Fruit fly (Drosophila melanogaster) whole organism, wandering third instar larva: ENCODE measurements around the gene Apoltp.
A peak's percentile ranks its signal among the peaks of the same experiment; 100 is the strongest.

Experiments
- Abd-B ChIP-seq: fragments of >200 bp; optimal IDR thresholded peaks from 2 replicates; lab custom pipeline; 2017; ENCODE audit warnings: missing biosample characterization, missing genetic modification characterization
- CG32264 ChIP-seq: fragments of 200-800 bp; sonication (Bioruptor generic); optimal IDR thresholded peaks from 2 replicates; lab custom pipeline; 2016; ENCODE audit warnings: missing biosample characterization, missing genetic modification characterization
- CG9705 ChIP-seq: fragments of 200-800 bp; sonication (Bioruptor generic); optimal IDR thresholded peaks from 2 replicates; lab custom pipeline; 2018; ENCODE audit warnings: missing biosample characterization, mild to moderate bottlenecking, missing genetic modification characterization
- CrebA ChIP-seq: fragments of 200-800 bp; sonication (Bioruptor generic); optimal IDR thresholded peaks from 2 replicates; lab custom pipeline; 2016; ENCODE audit warnings: missing biosample characterization, mild to moderate bottlenecking, missing genetic modification characterization, borderline replicate concordance
- Dfd ChIP-seq: fragments of >200 bp; optimal IDR thresholded peaks from 2 replicates; lab custom pipeline; 2017; ENCODE audit warnings: missing biosample characterization, missing genetic modification characterization
- Dif ChIP-seq: fragments of 200-275, 200-300 bp; sonication (Bioruptor generic); optimal IDR thresholded peaks from 2 replicates; lab custom pipeline; 2018; ENCODE audit warnings: missing biosample characterization, missing genetic modification characterization; ENCODE audit not compliant: partially characterized antibody
- GATAd ChIP-seq: sonication (Bioruptor generic); optimal IDR thresholded peaks from 2 replicates; lab custom pipeline; 2016; ENCODE audit warnings: missing biosample characterization, missing genetic modification characterization
- HLH106 ChIP-seq: fragments of 200-800 bp; optimal IDR thresholded peaks from 3 replicates; lab custom pipeline; 2019; ENCODE audit warnings: missing biosample characterization, mild to moderate bottlenecking, missing genetic modification characterization, moderate library complexity
- Hnf4 ChIP-seq: fragments of 200-800 bp; sonication (Bioruptor generic); optimal IDR thresholded peaks from 2 replicates; lab custom pipeline; 2016; ENCODE audit warnings: missing biosample characterization, mild to moderate bottlenecking, missing genetic modification characterization
- Hr78 ChIP-seq: fragments of >200 bp; optimal IDR thresholded peaks from 2 replicates; lab custom pipeline; 2017; ENCODE audit warnings: missing biosample characterization, missing genetic modification characterization
- Hr83 ChIP-seq: fragments of 200-300 bp; sonication (Bioruptor generic); optimal IDR thresholded peaks from 2 replicates; lab custom pipeline; 2016; ENCODE audit warnings: missing biosample characterization, mild to moderate bottlenecking, missing genetic modification characterization, moderate library complexity; ENCODE audit not compliant: poor library complexity, severe bottlenecking
- Jra ChIP-seq: sonication (Bioruptor generic); optimal IDR thresholded peaks from 2 replicates; lab custom pipeline; 2016; ENCODE audit warnings: missing biosample characterization, missing genetic modification characterization
- Mio ChIP-seq: sonication (Bioruptor generic); optimal IDR thresholded peaks from 2 replicates; lab custom pipeline; 2016; ENCODE audit warnings: missing biosample characterization, missing genetic modification characterization
- Myc ChIP-seq: fragments of >200 bp; optimal IDR thresholded peaks from 2 replicates; lab custom pipeline; 2017
- N ChIP-seq: fragments of >200 bp; optimal IDR thresholded peaks from 2 replicates; lab custom pipeline; 2018; ENCODE audit warnings: missing biosample characterization, missing external identifiers, missing genetic modification characterization
- OdsH ChIP-seq: fragments of 200-800 bp; sonication (Bioruptor generic); optimal IDR thresholded peaks from 2 replicates; lab custom pipeline; 2016; ENCODE audit warnings: missing biosample characterization, mild to moderate bottlenecking, missing genetic modification characterization
- Rel ChIP-seq, 2 experiments: fragments of 200-800 bp; sonication (Bioruptor generic) in 1 of 2; optimal IDR thresholded peaks; 2 replicates in 1 of 2; 3 replicates in 1 of 2; lab custom pipeline; 2016 to 2019; ENCODE audit warnings: mild to moderate bottlenecking in 2 of 2, missing biosample characterization in 2 of 2, missing genetic modification characterization in 2 of 2, moderate library complexity in 1 of 2
- Sp1 ChIP-seq: fragments of 200-800 bp; sonication (Bioruptor generic); optimal IDR thresholded peaks from 3 replicates; lab custom pipeline; 2019; ENCODE audit warnings: missing biosample characterization, mild to moderate bottlenecking, missing genetic modification characterization, moderate library complexity
- Vsx2 ChIP-seq: fragments of 200-300, 225-300 bp; sonication (Bioruptor generic); optimal IDR thresholded peaks from 2 replicates; lab custom pipeline; 2018; ENCODE audit warnings: missing biosample characterization, missing genetic modification characterization; ENCODE audit not compliant: partially characterized antibody
- br ChIP-seq: fragments of 200-800 bp; sonication (Bioruptor generic); optimal IDR thresholded peaks from 2 replicates; lab custom pipeline; 2016; ENCODE audit warnings: missing biosample characterization, missing genetic modification characterization
- brk ChIP-seq: fragments of 200-800 bp; sonication (Bioruptor generic); optimal IDR thresholded peaks from 2 replicates; lab custom pipeline; 2016; ENCODE audit warnings: missing biosample characterization, mild to moderate bottlenecking, missing genetic modification characterization
- dl ChIP-seq, 2 experiments: fragments of 175-275, 200-275 bp in 1 of 2; fragments of 200-275 bp in 1 of 2; sonication (Bioruptor generic); optimal IDR thresholded peaks; lab custom pipeline; 2018; ENCODE audit warnings: mild to moderate bottlenecking in 2 of 2, missing biosample characterization in 2 of 2, missing genetic modification characterization in 2 of 2, moderate library complexity in 2 of 2; ENCODE audit not compliant: partially characterized antibody in 2 of 2, insufficient read depth in 1 of 2
- dmrt93B ChIP-seq: fragments of 200-800 bp; sonication (Bioruptor generic); optimal IDR thresholded peaks from 2 replicates; lab custom pipeline; 2018; ENCODE audit warnings: missing biosample characterization, mild to moderate bottlenecking, missing genetic modification characterization
- dsf ChIP-seq: sonication (Bioruptor generic); optimal IDR thresholded peaks from 2 replicates; lab custom pipeline; 2016; ENCODE audit warnings: missing biosample characterization, missing genetic modification characterization, borderline replicate concordance
- ey ChIP-seq: fragments of 200-800 bp; sonication (Bioruptor generic); optimal IDR thresholded peaks from 2 replicates; lab custom pipeline; 2016; ENCODE audit warnings: missing biosample characterization, missing genetic modification characterization
- foxo ChIP-seq, 2 experiments: fragments of 200-800 bp; sonication (Bioruptor generic); optimal IDR thresholded peaks; 2 replicates in 1 of 2; 3 replicates in 1 of 2; lab custom pipeline; 2016 to 2017; ENCODE audit warnings: missing biosample characterization in 2 of 2, missing genetic modification characterization in 2 of 2
- fru ChIP-seq: fragments of 200-800 bp; sonication (Bioruptor generic); optimal IDR thresholded peaks from 3 replicates; lab custom pipeline; 2016; ENCODE audit warnings: missing biosample characterization, mild to moderate bottlenecking, missing genetic modification characterization
- h ChIP-seq: fragments of 200-800 bp; sonication (Bioruptor generic); optimal IDR thresholded peaks from 3 replicates; lab custom pipeline; 2016; ENCODE audit warnings: missing biosample characterization, mild to moderate bottlenecking, missing genetic modification characterization
- jim ChIP-seq: fragments of 175-275, 200-325 bp; sonication (Bioruptor generic); optimal IDR thresholded peaks from 2 replicates; lab custom pipeline; 2016; ENCODE audit warnings: missing biosample characterization, mild to moderate bottlenecking, missing genetic modification characterization
- lola ChIP-seq: fragments of >200 bp; optimal IDR thresholded peaks from 2 replicates; lab custom pipeline; 2017; ENCODE audit warnings: missing biosample characterization, missing genetic modification characterization
- pan ChIP-seq: fragments of >200 bp; optimal IDR thresholded peaks from 2 replicates; lab custom pipeline; 2017
- psq ChIP-seq: fragments of 200-800 bp; sonication (Bioruptor generic); optimal IDR thresholded peaks from 3 replicates; lab custom pipeline; 2017; ENCODE audit warnings: missing biosample characterization, mild to moderate bottlenecking, missing genetic modification characterization, moderate library complexity
- rgr ChIP-seq: fragments of 200-800 bp; sonication (Bioruptor generic); optimal IDR thresholded peaks from 3 replicates; lab custom pipeline; 2016; ENCODE audit warnings: missing biosample characterization, mild to moderate bottlenecking, missing genetic modification characterization
- sage ChIP-seq: fragments of 200-800 bp; sonication (Bioruptor generic); optimal IDR thresholded peaks from 2 replicates; lab custom pipeline; 2016; ENCODE audit warnings: missing biosample characterization, mild to moderate bottlenecking, missing genetic modification characterization
- sv ChIP-seq: fragments of 200-800 bp; sonication (Bioruptor generic); optimal IDR thresholded peaks from 3 replicates; lab custom pipeline; 2016; ENCODE audit warnings: missing biosample characterization, missing genetic modification characterization
- tai ChIP-seq: sonication (Bioruptor generic); optimal IDR thresholded peaks from 2 replicates; lab custom pipeline; 2016; ENCODE audit warnings: missing biosample characterization, missing genetic modification characterization
- usp ChIP-seq: fragments of >200 bp; optimal IDR thresholded peaks from 2 replicates; lab custom pipeline; 2017; ENCODE audit warnings: missing biosample characterization, missing genetic modification characterization
- woc ChIP-seq: sonication (Bioruptor generic); optimal IDR thresholded peaks from 2 replicates; lab custom pipeline; 2016; ENCODE audit warnings: missing biosample characterization, mild to moderate bottlenecking, missing genetic modification characterization

The Apoltp gene

dm6 chr2L:9633811-9634436 lies at the start of gene Apoltp:
Gene Apoltp (plus strand): TSS chr2L:9634179.
- peak; percentile 75 for TF ChIP-seq psq
- TF ChIP-seq GATAd (GFP tag; lab: Kevin White, UChicago), result no peak
- TF ChIP-seq Dif (GFP tag; lab: Kevin White, UChicago), result peak; percentile 13
- no peak for TF ChIP-seq Dfd (GFP tag; lab: Kevin White, UChicago)
- peak; percentile 62 for TF ChIP-seq dmrt93B (GFP tag; lab: Kevin White, UChicago)
- no peak for TF ChIP-seq jim (GFP tag; lab: Kevin White, UChicago)
- no peak for TF ChIP-seq lola
- no peak for TF ChIP-seq tai
- TF ChIP-seq N (GFP tag; lab: Kevin White, UChicago), result no peak
- no peak for TF ChIP-seq Myc
- TF ChIP-seq fru (GFP tag; lab: Kevin White, UChicago), result peak; percentile 78
- TF ChIP-seq Mio (GFP tag; lab: Kevin White, UChicago), result no peak
- TF ChIP-seq usp (GFP tag; lab: Kevin White, UChicago), result no peak
- no peak for TF ChIP-seq Hr78 (GFP tag; lab: Kevin White, UChicago)
- peak; percentile 59 for TF ChIP-seq Rel (GFP tag; optimal IDR thresholded peaks at IDR 0.05; lab: Kevin White, UChicago)
- no peak for TF ChIP-seq Rel (tag; optimal IDR thresholded peaks at IDR 0.05; lab: Kevin White, UChicago)
- TF ChIP-seq Vsx2 (GFP tag; lab: Kevin White, UChicago), result no peak
- peak; percentile 54 for TF ChIP-seq Hnf4 (GFP tag; lab: Kevin White, UChicago)
- peak; percentile 85 for TF ChIP-seq h
- TF ChIP-seq Sp1, result peak; percentile 55
- no peak for TF ChIP-seq dl (GFP tag; optimal IDR thresholded peaks at IDR 0.05; lab: Kevin White, UChicago; ENCODE audit: insufficient read depth in 1 of 2, partially characterized antibody in 2 of 2)
- peak; percentile 46 for TF ChIP-seq ey (GFP tag; lab: Kevin White, UChicago)
- no peak for TF ChIP-seq pan (lab: Kevin White, UChicago)
- TF ChIP-seq Jra, result no peak
- TF ChIP-seq sv, result peak; percentile 8
- peak; percentile 54 for TF ChIP-seq woc (GFP tag; lab: Kevin White, UChicago)
- TF ChIP-seq rgr (GFP tag; lab: Kevin White, UChicago), result peak; percentile 72
- TF ChIP-seq HLH106 (tag; lab: Kevin White, UChicago), result peak; percentile 68
- TF ChIP-seq foxo (GFP tag; optimal IDR thresholded peaks at IDR 0.05; lab: Kevin White, UChicago), result peak in 1 of 2 experiments; percentile 85
- peak; percentile 64 for TF ChIP-seq brk (GFP tag; lab: Kevin White, UChicago)
- no peak for TF ChIP-seq dsf (GFP tag; lab: Kevin White, UChicago)
- peak; percentile 74 for TF ChIP-seq OdsH (GFP tag; lab: Kevin White, UChicago)
- peak; percentile 23 for TF ChIP-seq CrebA (GFP tag; lab: Kevin White, UChicago)
- peak; percentile 58 for TF ChIP-seq br (GFP tag; lab: Kevin White, UChicago)
- TF ChIP-seq CG32264, result peak; percentile 2
- peak; percentile 66 for TF ChIP-seq sage (GFP tag; lab: Kevin White, UChicago)
- no peak for TF ChIP-seq Hr83
- TF ChIP-seq Abd-B (GFP tag; lab: Kevin White, UChicago), result no peak
- TF ChIP-seq CG9705, result no peak
- TF ChIP-seq, all 38 proteins: peak for 20

DNA sequence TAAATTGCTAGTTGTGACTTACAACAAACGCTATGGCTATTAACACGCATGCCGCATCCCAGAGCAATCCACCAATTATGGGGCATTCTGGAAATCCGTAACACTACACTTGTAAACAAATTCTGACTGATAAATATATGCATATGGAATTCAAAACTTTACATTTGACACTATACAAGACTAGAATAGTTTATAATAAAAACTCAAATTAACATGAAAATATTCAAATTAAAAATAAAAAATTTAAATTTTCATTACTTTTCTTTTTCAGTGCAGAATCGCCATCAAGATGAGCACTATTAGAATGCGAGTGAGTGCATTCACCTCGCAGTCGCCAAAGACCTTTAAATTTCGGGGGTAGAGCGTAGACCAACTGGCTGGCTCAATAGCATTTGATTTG lies 48.0 kb upstream of the Apoltp start:
- TF ChIP-seq CrebA (GFP tag; lab: Kevin White, UChicago) (no peak), GATAd (GFP tag; lab: Kevin White, UChicago) (no peak), woc (GFP tag; lab: Kevin White, UChicago) (no peak), pan (lab: Kevin White, UChicago) (no peak), Mio (GFP tag; lab: Kevin White, UChicago) (no peak), lola (no peak), Hr78 (GFP tag; lab: Kevin White, UChicago) (no peak), Dif (GFP tag; lab: Kevin White, UChicago) (no peak), jim (GFP tag; lab: Kevin White, UChicago) (no peak), CG32264 (no peak), OdsH (GFP tag; lab: Kevin White, UChicago) (no peak), dl (GFP tag; optimal IDR thresholded peaks at IDR 0.05; lab: Kevin White, UChicago; ENCODE audit: insufficient read depth in 1 of 2, partially characterized antibody in 2 of 2) (no peak), CG9705 (no peak), Myc (no peak), Jra (no peak)
